Worm (Caenorhabditis elegans) whole organism, L1 larva: ENCODE data around the gene srab-3.

Source experiments
- F16B12.6 ChIP-seq: fragments of 150-350 bp; optimal IDR thresholded peaks from 2 replicates; lab custom pipeline; 2014; ENCODE audit warnings: missing biosample characterization, missing genetic modification characterization
- aha-1 ChIP-seq: fragments of 150-350 bp; optimal IDR thresholded peaks from 2 replicates; lab custom pipeline; 2014; ENCODE audit warnings: missing biosample characterization, missing genetic modification characterization
- aly-2 ChIP-seq: fragments of 150-350 bp; optimal IDR thresholded peaks from 2 replicates; lab custom pipeline; 2014; ENCODE audit warnings: missing biosample characterization, missing genetic modification characterization
- ceh-8 ChIP-seq: fragments of 200-800 bp; sonication (Bioruptor generic); optimal IDR thresholded peaks from 2 replicates; lab custom pipeline; 2018; ENCODE audit warnings: mild to moderate bottlenecking, missing genetic modification characterization, moderate library complexity, missing compliant biosample characterization
- ceh-88 ChIP-seq: fragments of 200-800 bp; sonication (Bioruptor generic); IDR thresholded peaks from 2 replicates; pipeline ENCODE4 v1.3.6; 2022; ENCODE audit warnings: missing genetic modification characterization, missing compliant biosample characterization
- dsc-1 ChIP-seq: sonication (generic microtip); optimal IDR thresholded peaks from 2 replicates; lab custom pipeline; 2016; ENCODE audit warnings: mild to moderate bottlenecking, missing genetic modification characterization, missing compliant biosample characterization
- efl-1 ChIP-seq, 4 experiments: fragments of 150-350 bp; optimal IDR thresholded peaks in 3 of 4; peaks in 1 of 4; 1 replicate in 1 of 4; 2 replicates in 3 of 4; lab custom pipeline; 2014; ENCODE audit warnings: missing biosample characterization in 2 of 4, missing genetic modification characterization in 2 of 4, missing genetic modification reagents in 2 of 4
- egl-13 ChIP-seq: sonication (generic microtip); optimal IDR thresholded peaks from 2 replicates; lab custom pipeline; 2016; ENCODE audit warnings: missing genotype, missing genetic modification reagents, missing genetic modification characterization, missing compliant biosample characterization
- egl-27 ChIP-seq, 2 experiments: fragments of 150-350 bp in 1 of 2; sonication (generic microtip); optimal IDR thresholded peaks; 3 replicates each; lab custom pipeline; 2017 to 2018; ENCODE audit warnings: missing biosample characterization in 2 of 2, missing genetic modification characterization in 2 of 2, missing genetic modification reagents in 2 of 2
- elt-3 ChIP-seq, 6 experiments: fragments of 150-350 bp in 1 of 6; sonication (generic microtip); optimal IDR thresholded peaks; 2 replicates each; lab custom pipeline; 2017 to 2018; ENCODE audit warnings: missing biosample characterization in 6 of 6, missing genetic modification characterization in 6 of 6, inconsistent platforms in 1 of 6
- fkh-10 ChIP-seq: sonication (generic microtip); optimal IDR thresholded peaks from 2 replicates; lab custom pipeline; 2017; ENCODE audit warnings: missing biosample characterization, missing genetic modification reagents, missing genetic modification characterization
- fkh-4 ChIP-seq: sonication (generic microtip); optimal IDR thresholded peaks from 2 replicates; lab custom pipeline; 2016; ENCODE audit warnings: missing compliant biosample characterization, missing genetic modification characterization, borderline replicate concordance
- fkh-8 ChIP-seq: sonication (generic microtip); optimal IDR thresholded peaks from 2 replicates; lab custom pipeline; 2016; ENCODE audit warnings: mild to moderate bottlenecking, missing genetic modification characterization, missing compliant biosample characterization
- fos-1 ChIP-seq: fragments of 150-350 bp; optimal IDR thresholded peaks from 2 replicates; lab custom pipeline; 2014; ENCODE audit warnings: missing biosample characterization, missing genetic modification characterization
- grh-1 ChIP-seq: fragments of 200-800 bp; sonication (Bioruptor generic); IDR thresholded peaks from 2 replicates; pipeline ENCODE4 v1.3.6; 2022; ENCODE audit warnings: missing genetic modification reagents, missing genetic modification characterization, missing compliant biosample characterization
- hlh-17 ChIP-seq: fragments of 200-800 bp; sonication (Bioruptor generic); optimal IDR thresholded peaks from 2 replicates; lab custom pipeline; 2018; ENCODE audit warnings: missing genetic modification characterization, mild to moderate bottlenecking, missing compliant biosample characterization, moderate library complexity, borderline replicate concordance
- hlh-4 ChIP-seq: sonication (generic microtip); optimal IDR thresholded peaks from 2 replicates; lab custom pipeline; 2016; ENCODE audit warnings: mild to moderate bottlenecking, missing genetic modification characterization, missing compliant biosample characterization
- irx-1 ChIP-seq: sonication (generic microtip); optimal IDR thresholded peaks from 2 replicates; lab custom pipeline; 2016; ENCODE audit warnings: missing genetic modification characterization, missing compliant biosample characterization
- jun-1 ChIP-seq: fragments of 150-350 bp; optimal IDR thresholded peaks from 2 replicates; lab custom pipeline; 2014; ENCODE audit warnings: missing biosample characterization, missing genetic modification reagents, missing genetic modification characterization
- lin-14 ChIP-seq: fragments of 200-800 bp; sonication (Bioruptor generic); optimal IDR thresholded peaks from 2 replicates; lab custom pipeline; 2018; ENCODE audit warnings: mild to moderate bottlenecking, missing genetic modification characterization, moderate library complexity, missing compliant biosample characterization
- mef-2 ChIP-seq: fragments of 150-350 bp; optimal IDR thresholded peaks from 2 replicates; lab custom pipeline; 2014; ENCODE audit warnings: missing biosample characterization, missing genetic modification characterization
- nhr-12 ChIP-seq: sonication (generic microtip); optimal IDR thresholded peaks from 2 replicates; lab custom pipeline; 2017; ENCODE audit warnings: missing biosample characterization, missing genetic modification characterization
- nhr-19 ChIP-seq: fragments of 200-800 bp; sonication (Bioruptor generic); conservative IDR thresholded peaks from 2 replicates; pipeline ENCODE4 v1.3.6; 2022; ENCODE audit warnings: missing genetic modification characterization, missing compliant biosample characterization
- nhr-20 ChIP-seq: sonication (generic microtip); optimal IDR thresholded peaks from 2 replicates; lab custom pipeline; 2016; ENCODE audit warnings: mild to moderate bottlenecking, missing genetic modification characterization, missing compliant biosample characterization
- nhr-28 ChIP-seq: fragments of 150-350 bp; optimal IDR thresholded peaks from 2 replicates; lab custom pipeline; 2014; ENCODE audit warnings: missing biosample characterization, missing genetic modification characterization
- nhr-76 ChIP-seq: sonication (generic microtip); optimal IDR thresholded peaks from 2 replicates; lab custom pipeline; 2017; ENCODE audit warnings: missing biosample characterization, missing genetic modification characterization
- nhr-85 ChIP-seq: sonication (generic microtip); peaks from one replicate; lab custom pipeline; 2016; ENCODE audit warnings: missing genetic modification characterization, inconsistent platforms, missing compliant biosample characterization
- pag-3 ChIP-seq: sonication (generic microtip); optimal IDR thresholded peaks from 2 replicates; lab custom pipeline; 2017; ENCODE audit warnings: missing genetic modification characterization, mild to moderate bottlenecking, missing compliant biosample characterization, antibody characterized with exemption, borderline replicate concordance; ENCODE audit not compliant: insufficient read depth
- pqm-1 ChIP-seq: sonication (generic microtip); optimal IDR thresholded peaks from 3 replicates; lab custom pipeline; 2017; ENCODE audit warnings: missing biosample characterization, missing genetic modification characterization
- rnt-1 ChIP-seq: sonication (generic microtip); optimal IDR thresholded peaks from 2 replicates; lab custom pipeline; 2016; ENCODE audit warnings: mild to moderate bottlenecking, missing genetic modification characterization, moderate library complexity, missing compliant biosample characterization
- skn-1 ChIP-seq: fragments of 150-350 bp; optimal IDR thresholded peaks from 2 replicates; lab custom pipeline; 2014; ENCODE audit warnings: missing biosample characterization, missing genetic modification characterization
- snu-23 ChIP-seq: sonication (generic microtip); optimal IDR thresholded peaks from 2 replicates; lab custom pipeline; 2016; ENCODE audit warnings: missing genetic modification characterization, missing compliant biosample characterization
- sptf-1 ChIP-seq: fragments of 150-350 bp; optimal IDR thresholded peaks from 2 replicates; lab custom pipeline; 2014; ENCODE audit warnings: missing biosample characterization, missing genetic modification characterization
- sup-37 ChIP-seq: fragments of 200-800 bp; sonication (Bioruptor generic); optimal IDR thresholded peaks from 2 replicates; lab custom pipeline; 2018; ENCODE audit warnings: mild to moderate bottlenecking, missing genetic modification characterization, missing compliant biosample characterization
- swsn-7 ChIP-seq: sonication (generic microtip); optimal IDR thresholded peaks from 2 replicates; lab custom pipeline; 2016; ENCODE audit warnings: missing genetic modification characterization, missing compliant biosample characterization
- unc-30 ChIP-seq: sonication (generic microtip); optimal IDR thresholded peaks from 2 replicates; lab custom pipeline; 2017; ENCODE audit warnings: missing biosample characterization, missing genetic modification characterization
- zag-1 ChIP-seq: fragments of 150-350 bp; optimal IDR thresholded peaks from 2 replicates; lab custom pipeline; 2014; ENCODE audit warnings: missing biosample characterization, missing genetic modification characterization
- ztf-11 ChIP-seq, 2 experiments: sonication (generic microtip); optimal IDR thresholded peaks; 2 replicates each; lab custom pipeline; 2016 to 2017; ENCODE audit warnings: missing genetic modification characterization in 2 of 2, missing biosample characterization in 1 of 2, missing compliant biosample characterization in 1 of 2

Gene srab-3

ce11 chrV:5110684-5111083, 3.0 kb upstream of the srab-3 start, which contains the start of gene ugt-63:
Gene ugt-63 (minus strand): TSS chrV:5110772.
- TF ChIP-seq nhr-85 (peak; percentile 51), pqm-1 (tag; lab: Kevin White, UChicago) (no peak), egl-13 (tag; lab: Kevin White, UChicago) (no peak), grh-1 (GFP tag; lab: Robert Waterston, UW) (no peak), efl-1 (optimal IDR thresholded peaks at IDR 0.05; lab: Kevin White, UChicago) (no peak), efl-1 (GFP tag; optimal IDR thresholded peaks at IDR 0.05 in 1 of 2; lab: Kevin White, UChicago) (peak in 1 of 2 experiments; percentile 29), nhr-20 (tag; lab: Kevin White, UChicago) (peak; percentile 55), rnt-1 (tag; lab: Kevin White, UChicago) (no peak)
- TF ChIP-seq, all 84 proteins: peak for 3

- TF ChIP-seq aly-2 (tag; lab: Kevin White, UChicago), result no peak
- no peak for TF ChIP-seq ceh-8 (GFP tag; lab: Kevin White, UChicago)
- no peak for TF ChIP-seq nhr-76 (tag; lab: Kevin White, UChicago)
- TF ChIP-seq zag-1 (tag; lab: Kevin White, UChicago), result no peak
- TF ChIP-seq egl-13 (tag; lab: Kevin White, UChicago), result no peak
- no peak for TF ChIP-seq nhr-28
- no peak for TF ChIP-seq lin-14 (GFP tag; lab: Kevin White, UChicago)
- no peak for TF ChIP-seq F16B12.6 (tag; lab: Kevin White, UChicago)
- TF ChIP-seq hlh-4, result no peak
- TF ChIP-seq ztf-11 (tag; optimal IDR thresholded peaks at IDR 0.05; lab: Kevin White, UChicago), result no peak
- no peak for TF ChIP-seq nhr-19 (GFP tag; lab: Robert Waterston, UW)
- TF ChIP-seq grh-1 (GFP tag; lab: Robert Waterston, UW), result no peak
Observed at ce11 chrV:5104934-5105333, 2.8 kb downstream of the srab-3 start, which contains the start of gene srab-2. Gene srab-2 (minus strand): TSS chrV:5105034.

ce11 chrV:5102017-5102416, 5.7 kb downstream of the srab-3 start, which contains the start of gene srab-1:
Gene srab-1 (minus strand): TSS chrV:5102117.
- TF ChIP-seq egl-27 (tag; optimal IDR thresholded peaks at IDR 0.05; lab: Kevin White, UChicago) (no peak), fkh-10 (no peak), mef-2 (no peak), ztf-11 (tag; optimal IDR thresholded peaks at IDR 0.05; lab: Kevin White, UChicago) (no peak), nhr-12 (tag; lab: Kevin White, UChicago) (no peak), swsn-7 (tag; lab: Kevin White, UChicago) (no peak), fos-1 (tag; lab: Kevin White, UChicago) (no peak), pag-3 (tag; lab: Kevin White, UChicago) (no peak), dsc-1 (no peak), snu-23 (GFP tag; lab: Kevin White, UChicago) (no peak), lin-14 (GFP tag; lab: Kevin White, UChicago) (no peak), fkh-8 (no peak), elt-3 (tag; optimal IDR thresholded peaks at IDR 0.05; lab: Kevin White, UChicago) (no peak), nhr-20 (tag; lab: Kevin White, UChicago) (no peak), unc-30 (tag; lab: Kevin White, UChicago) (no peak), nhr-19 (GFP tag; lab: Robert Waterston, UW) (no peak), jun-1 (tag; lab: Kevin White, UChicago) (no peak), zag-1 (tag; lab: Kevin White, UChicago) (no peak), aha-1 (tag; lab: Kevin White, UChicago) (no peak), sup-37 (GFP tag; lab: Kevin White, UChicago) (no peak)

- TF ChIP-seq efl-1 (optimal IDR thresholded peaks at IDR 0.05; lab: Kevin White, UChicago), result no peak
- TF ChIP-seq efl-1 (GFP tag; optimal IDR thresholded peaks at IDR 0.05 in 1 of 2; lab: Kevin White, UChicago), result peak in 1 of 2 experiments; percentile 72
- no peak for TF ChIP-seq irx-1
- TF ChIP-seq, all 84 proteins: peak for 1
Observed at ce11 chrV:5098925-5099324, 8.8 kb downstream of the srab-3 start, which contains the start of gene unc-46. Gene unc-46 (minus strand): TSS chrV:5099025.

ce11 chrV:5097035-5097434, 10.7 kb downstream of the srab-3 start, which contains the start of gene C04F5.2:
Gene C04F5.2 (minus strand): TSS chrV:5097135.
- TF ChIP-seq unc-30 (tag; lab: Kevin White, UChicago) (no peak), sptf-1 (tag; lab: Kevin White, UChicago) (no peak), fkh-4 (tag; lab: Kevin White, UChicago) (no peak), mef-2 (no peak), sup-37 (GFP tag; lab: Kevin White, UChicago) (no peak), hlh-17 (GFP tag; lab: Kevin White, UChicago) (no peak), rnt-1 (tag; lab: Kevin White, UChicago) (no peak), jun-1 (tag; lab: Kevin White, UChicago) (no peak), ceh-88 (GFP tag; lab: Robert Waterston, UW) (no peak), skn-1 (tag; lab: Kevin White, UChicago) (no peak)
- TF ChIP-seq, all 84 proteins: peak for 0
